Worm (Caenorhabditis elegans): ENCODE results near the gene oac-3.

- no peak for TF ChIP-seq eor-1 (tag; optimal IDR thresholded peaks at IDR 0.05)
- TF ChIP-seq ZK546.5 (tag; optimal IDR thresholded peaks at IDR 0.05), result no peak
- TF ChIP-seq ceh-28 (tag; optimal IDR thresholded peaks at IDR 0.05), result no peak
- no peak for TF ChIP-seq nhr-11 (tag; optimal IDR thresholded peaks at IDR 0.05)
- TF ChIP-seq egl-27 (tag; optimal IDR thresholded peaks at IDR 0.05), result no peak
- no peak for TF ChIP-seq unc-62 (GFP tag; optimal IDR thresholded peaks at IDR 0.05)
- no peak for TF ChIP-seq nhr-77 (tag; optimal IDR thresholded peaks at IDR 0.05)
- peak; percentile 56 for TF ChIP-seq jun-1 (tag; optimal IDR thresholded peaks at IDR 0.05)
- no peak for TF ChIP-seq ztf-4 (tag; optimal IDR thresholded peaks at IDR 0.05)
These were observed 6.6 kb upstream of the oac-3 start, which contains the start of gene sptl-3 for ce11 chrV:13892457-13893375.

All from whole organism, L3 larva.